Fruit fly (Drosophila melanogaster): ENCODE data around the gene hemo.
A peak's percentile ranks its signal among the peaks of the same experiment; 100 is the strongest.

Gene hemo

dm6 chr3R:18573699-18574259 lies 8.8 kb upstream of the hemo start (continued):
- TF ChIP-seq HLHmδ (GFP tag; optimal IDR thresholded peaks at IDR 0.05): no peak
- peak; percentile 92 for TF ChIP-seq run (tag; optimal IDR thresholded peaks at IDR 0.05)
- peak; percentile 89 for TF ChIP-seq Max (GFP tag; optimal IDR thresholded peaks at IDR 0.05)
- TF ChIP-seq C15 (GFP tag; IDR thresholded peaks at IDR 0.05): peak; percentile 81; the same call in 2 of the 3 replicates
- peak; percentile 94 for TF ChIP-seq org-1 (GFP tag; optimal IDR thresholded peaks at IDR 0.05)
- TF ChIP-seq cad (GFP tag; optimal IDR thresholded peaks at IDR 0.05): no peak
- peak; percentile 94 for TF ChIP-seq Sox100B (GFP tag; optimal IDR thresholded peaks at IDR 0.05)
- no peak for TF ChIP-seq mld (GFP tag; IDR thresholded peaks at IDR 0.05; ENCODE audit: partially characterized antibody)
- TF ChIP-seq ase (GFP tag; IDR thresholded peaks at IDR 0.05): peak; percentile 82
- 0 out of 2 replicates have a peak, but pooled peaks have one; percentile 50 for TF ChIP-seq CG10959 (GFP tag; IDR thresholded peaks at IDR 0.05)
- TF ChIP-seq H2.0 (GFP tag; IDR thresholded peaks at IDR 0.05): peak; percentile 88
- peak; percentile 88 for TF ChIP-seq klu (GFP tag; IDR thresholded peaks at IDR 0.05)
- TF ChIP-seq B-H2 (GFP tag; optimal IDR thresholded peaks at IDR 0.05): peak; percentile 69
- TF ChIP-seq fd102C (GFP tag; optimal IDR thresholded peaks at IDR 0.05): no peak
- peak; percentile 94 for TF ChIP-seq Drgx (GFP tag; IDR thresholded peaks at IDR 0.05)
- peak; percentile 96 for TF ChIP-seq CG15269 (tag; optimal IDR thresholded peaks at IDR 0.05)
- TF ChIP-seq CG9609 (GFP tag; optimal IDR thresholded peaks at IDR 0.05): peak; percentile 95
- peak; percentile 51; the same call in 1 of the 2 replicates for TF ChIP-seq CG1024 (GFP tag; IDR thresholded peaks at IDR 0.05)
- peak; percentile 81 for TF ChIP-seq CG13894 (tag; optimal IDR thresholded peaks at IDR 0.05)
- TF ChIP-seq Dip3 (GFP tag; optimal IDR thresholded peaks at IDR 0.05): peak; percentile 95
- peak; percentile 77 for TF ChIP-seq Deaf1 (tag; optimal IDR thresholded peaks at IDR 0.05)
- TF ChIP-seq Bgb (GFP tag; IDR thresholded peaks at IDR 0.05; ENCODE audit: partially characterized antibody): no peak
- TF ChIP-seq CG14441 (GFP tag; IDR thresholded peaks at IDR 0.05): peak; percentile 86
- peak; percentile 95 for TF ChIP-seq CG17829 (tag; optimal IDR thresholded peaks at IDR 0.05)
- peak; percentile 96 for TF ChIP-seq CG2712 (tag; optimal IDR thresholded peaks at IDR 0.05)
- TF ChIP-seq Vsx1 (GFP tag; optimal IDR thresholded peaks at IDR 0.05): peak; percentile 89
- TF ChIP-seq seq (GFP tag; IDR thresholded peaks at IDR 0.05): peak; percentile 94
- peak; percentile 76 for TF ChIP-seq repo (GFP tag; optimal IDR thresholded peaks at IDR 0.05)
- TF ChIP-seq trem (tag; optimal IDR thresholded peaks at IDR 0.05): peak; percentile 89
- TF ChIP-seq MTF-1 (GFP tag; optimal IDR thresholded peaks at IDR 0.05; ENCODE audit: borderline replicate concordance): peak; percentile 56
- TF ChIP-seq CG15073 (GFP tag; optimal IDR thresholded peaks at IDR 0.05): peak; percentile 98
- peak; percentile 94 for TF ChIP-seq CG9727 (GFP tag; optimal IDR thresholded peaks at IDR 0.05)
- peak; percentile 97 for TF ChIP-seq CG10209 (GFP tag; optimal IDR thresholded peaks at IDR 0.05)
- TF ChIP-seq jigr1 (GFP tag; IDR thresholded peaks at IDR 0.05): peak; percentile 82; the same call in 2 of the 3 replicates
- TF ChIP-seq Hmx (GFP tag; optimal IDR thresholded peaks at IDR 0.05): peak; percentile 93
- TF ChIP-seq Doc3 (GFP tag; IDR thresholded peaks at IDR 0.05; ENCODE audit: partially characterized antibody): no peak
- TF ChIP-seq chm (GFP tag; IDR thresholded peaks at IDR 0.05): no peak
- TF ChIP-seq Hmr (GFP tag; optimal IDR thresholded peaks at IDR 0.05): peak; percentile 94
- peak; percentile 85 for TF ChIP-seq psq (GFP tag; optimal IDR thresholded peaks at IDR 0.05)
- no peak for TF ChIP-seq pzg (GFP tag; optimal IDR thresholded peaks at IDR 0.05)
- TF ChIP-seq br (optimal IDR thresholded peaks at IDR 0.05): no peak
- peak; percentile 67 for TF ChIP-seq CG1647 (GFP tag; optimal IDR thresholded peaks at IDR 0.05)
- peak; percentile 68; the same call in 1 of the 2 replicates for TF ChIP-seq bowl (GFP tag; IDR thresholded peaks at IDR 0.05)
- TF ChIP-seq CG1602 (GFP tag; optimal IDR thresholded peaks at IDR 0.05): peak; percentile 95
- TF ChIP-seq CG10654 (GFP tag; optimal IDR thresholded peaks at IDR 0.05): peak; percentile 85
- peak; percentile 88 for TF ChIP-seq CG7372 (GFP tag; IDR thresholded peaks at IDR 0.05)
- TF ChIP-seq CG12744 (GFP tag; optimal IDR thresholded peaks at IDR 0.05): peak; percentile 94
- TF ChIP-seq stwl (tag; optimal IDR thresholded peaks at IDR 0.05): no peak
- peak; percentile 87 to 93 for TF ChIP-seq Pdp1 (GFP tag; optimal IDR thresholded peaks at IDR 0.05)
- peak; percentile 81 for TF ChIP-seq Gug (GFP tag; IDR thresholded peaks at IDR 0.05)
- TF ChIP-seq CG11093 (GFP tag; IDR thresholded peaks at IDR 0.05): peak; percentile 93
